Fruit fly (Drosophila melanogaster) whole organism, embryonic: ENCODE results near the gene Pex10.
A peak's percentile ranks its signal among the peaks of the same experiment; 100 is the strongest.

Experiments
- CG11456 ChIP-seq: fragments of 200-800 bp; sonication (Bioruptor generic); IDR thresholded peaks from 3 replicates; pipeline ENCODE4 v1.3.6; 2022; ENCODE audit warnings: missing biosample characterization, missing genetic modification characterization
- CG11723 ChIP-seq: fragments of 200-800 bp; sonication (Bioruptor generic); optimal IDR thresholded peaks from 2 replicates; lab custom pipeline; 2017; ENCODE audit warnings: missing biosample characterization, mild to moderate bottlenecking, missing genetic modification characterization
- CG12071 ChIP-seq: fragments of 200-800 bp; sonication (Bioruptor generic); optimal IDR thresholded peaks from 3 replicates; lab custom pipeline; 2018; ENCODE audit warnings: missing biosample characterization, mild to moderate bottlenecking, missing genetic modification characterization
- CG12299 ChIP-seq: fragments of 200-800 bp; sonication (Bioruptor generic); optimal IDR thresholded peaks from 2 replicates; lab custom pipeline; 2018; ENCODE audit warnings: missing biosample characterization, mild to moderate bottlenecking, missing genetic modification characterization
- CG12769 ChIP-seq: fragments of 200-800 bp; sonication (Bioruptor generic); optimal IDR thresholded peaks from 2 replicates; lab custom pipeline; 2019; ENCODE audit warnings: missing biosample characterization, mild to moderate bottlenecking, missing genetic modification characterization, moderate library complexity
- CG1602 ChIP-seq: fragments of 200-800 bp; sonication (Bioruptor generic); optimal IDR thresholded peaks from 3 replicates; lab custom pipeline; 2016; ENCODE audit warnings: missing biosample characterization, missing genetic modification characterization
- CG18262 ChIP-seq: fragments of 200-800 bp; optimal IDR thresholded peaks from 3 replicates; lab custom pipeline; 2019; ENCODE audit warnings: missing biosample characterization, mild to moderate bottlenecking, missing genetic modification characterization, moderate library complexity
- CG30403 ChIP-seq: fragments of 200-800 bp; sonication (Bioruptor generic); optimal IDR thresholded peaks from 3 replicates; lab custom pipeline; 2016; ENCODE audit warnings: missing biosample characterization, missing genetic modification characterization
- CG31224 ChIP-seq: fragments of 200-800 bp; sonication (Bioruptor generic); IDR thresholded peaks from 2 replicates; pipeline ENCODE4 v1.3.6; 2022; ENCODE audit warnings: missing biosample characterization, missing genetic modification characterization
- CG3163 ChIP-seq: fragments of 200-800 bp; sonication (Bioruptor generic); optimal IDR thresholded peaks from 3 replicates; lab custom pipeline; 2016; ENCODE audit warnings: missing biosample characterization, missing genetic modification characterization
- CG32532 ChIP-seq: fragments of 200-800 bp; sonication (Bioruptor generic); IDR thresholded peaks from 2 replicates; pipeline ENCODE4 v1.3.6; 2022; ENCODE audit warnings: missing biosample characterization, missing genetic modification characterization
- CG3281 ChIP-seq: fragments of 200-800 bp; sonication (Bioruptor generic); optimal IDR thresholded peaks from 3 replicates; lab custom pipeline; 2017; ENCODE audit warnings: missing biosample characterization, mild to moderate bottlenecking, missing genetic modification characterization
- CG34376 ChIP-seq: fragments of 200-800 bp; sonication (Bioruptor generic); optimal IDR thresholded peaks from 2 replicates; lab custom pipeline; 2018; ENCODE audit warnings: missing biosample characterization, mild to moderate bottlenecking, missing genetic modification characterization
- CG3847 ChIP-seq: fragments of 200-800 bp; sonication (Bioruptor generic); IDR thresholded peaks from 2 replicates; pipeline ENCODE4 v1.3.6; 2022; ENCODE audit warnings: missing biosample characterization, missing genetic modification characterization
- CG4328 ChIP-seq: fragments of 200-800 bp; sonication (Bioruptor generic); optimal IDR thresholded peaks from 3 replicates; lab custom pipeline; 2017; ENCODE audit warnings: missing biosample characterization, missing genetic modification reagents, missing genetic modification characterization
- CG6813 ChIP-seq: fragments of 200-800 bp; sonication (Bioruptor generic); optimal IDR thresholded peaks from 2 replicates; lab custom pipeline; 2017; ENCODE audit warnings: missing biosample characterization, missing genetic modification characterization, mild to moderate bottlenecking, moderate library complexity, missing genetic modification reagents
- CG7556 ChIP-seq: fragments of 200-800 bp; sonication (Bioruptor generic); optimal IDR thresholded peaks from 2 replicates; lab custom pipeline; 2017; ENCODE audit warnings: missing biosample characterization, mild to moderate bottlenecking, missing genetic modification characterization
- CG7963 ChIP-seq: fragments of 200-800 bp; sonication (Bioruptor generic); IDR thresholded peaks from 3 replicates; pipeline ENCODE4 v1.3.6; 2022; ENCODE audit warnings: missing biosample characterization, missing genetic modification characterization; ENCODE audit not compliant: partially characterized antibody
- D19A ChIP-seq: fragments of 200-800 bp; optimal IDR thresholded peaks from 3 replicates; lab custom pipeline; 2019; ENCODE audit warnings: missing biosample characterization, mild to moderate bottlenecking, missing genetic modification characterization, moderate library complexity
- D19B ChIP-seq: fragments of 200-800 bp; sonication (Bioruptor generic); optimal IDR thresholded peaks from 2 replicates; lab custom pipeline; 2017; ENCODE audit warnings: missing biosample characterization, mild to moderate bottlenecking, missing genetic modification characterization
- Dll ChIP-seq: fragments of 200-800 bp; sonication (Bioruptor generic); IDR thresholded peaks from 4 replicates; pipeline ENCODE4 v1.3.6; 2022; ENCODE audit warnings: missing biosample characterization, missing genetic modification characterization; ENCODE audit not compliant: partially characterized antibody
- Ets97D ChIP-seq: fragments of 200-800 bp; sonication (Bioruptor generic); optimal IDR thresholded peaks from 3 replicates; lab custom pipeline; 2016; ENCODE audit warnings: missing biosample characterization, missing genetic modification characterization
- Hmr ChIP-seq: fragments of 200-800 bp; sonication (Bioruptor generic); optimal IDR thresholded peaks from 3 replicates; lab custom pipeline; 2017; ENCODE audit warnings: mild to moderate bottlenecking, missing biosample characterization, missing genetic modification reagents, missing genetic modification characterization
- Kr ChIP-seq: fragments of 200-800 bp; sonication (Bioruptor generic); optimal IDR thresholded peaks from 2 replicates; lab custom pipeline; 2017; ENCODE audit warnings: missing biosample characterization, mild to moderate bottlenecking, missing genetic modification characterization
- Max ChIP-seq: fragments of 200-800 bp; sonication (Bioruptor generic); optimal IDR thresholded peaks from 2 replicates; lab custom pipeline; 2016; ENCODE audit warnings: missing biosample characterization, mild to moderate bottlenecking, missing genetic modification characterization
- Mrtf ChIP-seq: fragments of 200-800 bp; sonication (Bioruptor generic); IDR thresholded peaks from 3 replicates; pipeline ENCODE4 v1.3.6; 2022; ENCODE audit warnings: missing biosample characterization, missing genetic modification characterization
- NC2β ChIP-seq: fragments of 200-800 bp; sonication (Bioruptor generic); optimal IDR thresholded peaks from 2 replicates; lab custom pipeline; 2016; ENCODE audit warnings: missing biosample characterization, missing genetic modification characterization
- PHDP ChIP-seq: fragments of 200-800 bp; sonication (Bioruptor generic); optimal IDR thresholded peaks from 3 replicates; lab custom pipeline; 2018; ENCODE audit warnings: missing biosample characterization, mild to moderate bottlenecking, missing genetic modification characterization, moderate library complexity
- Sin3A ChIP-seq: fragments of >200 bp; optimal IDR thresholded peaks from 2 replicates; lab custom pipeline; 2018
- amos ChIP-seq: fragments of 200-800 bp; sonication (Bioruptor generic); IDR thresholded peaks from 2 replicates; pipeline ENCODE4 v1.3.6; 2022; ENCODE audit warnings: missing biosample characterization, missing genetic modification characterization; ENCODE audit not compliant: partially characterized antibody
- cg ChIP-seq: fragments of 200-800 bp; sonication (Bioruptor generic); optimal IDR thresholded peaks from 3 replicates; lab custom pipeline; 2019; ENCODE audit warnings: missing biosample characterization, mild to moderate bottlenecking, missing genetic modification characterization, moderate library complexity
- chn ChIP-seq: fragments of 200-800 bp; sonication (Bioruptor generic); optimal IDR thresholded peaks from 2 replicates; lab custom pipeline; 2016; ENCODE audit warnings: missing biosample characterization, missing genetic modification characterization
- corto ChIP-seq: fragments of 200-800 bp; sonication (Bioruptor generic); optimal IDR thresholded peaks from 2 replicates; lab custom pipeline; 2016; ENCODE audit warnings: missing biosample characterization, mild to moderate bottlenecking, missing genetic modification characterization, moderate library complexity
- dmrt99B ChIP-seq: fragments of 200-800 bp; sonication (Bioruptor generic); optimal IDR thresholded peaks from 2 replicates; lab custom pipeline; 2018; ENCODE audit warnings: missing biosample characterization, mild to moderate bottlenecking, missing genetic modification characterization, moderate library complexity
- dpn ChIP-seq, 2 experiments: fragments of 200-800 bp; sonication (Bioruptor generic); optimal IDR thresholded peaks; 3 replicates each; lab custom pipeline; 2016; ENCODE audit warnings: missing biosample characterization in 2 of 2, missing genetic modification characterization in 2 of 2
- eve ChIP-seq, 2 experiments: fragments of >200 bp; optimal IDR thresholded peaks; 2 replicates each; lab custom pipeline; 2017; ENCODE audit warnings: missing biosample characterization in 2 of 2, missing genetic modification characterization in 2 of 2
- fd102C ChIP-seq: fragments of 200-800 bp; sonication (Bioruptor generic); optimal IDR thresholded peaks from 2 replicates; lab custom pipeline; 2018; ENCODE audit warnings: missing biosample characterization, mild to moderate bottlenecking, missing genetic modification characterization, moderate library complexity
- fd3F ChIP-seq: fragments of 200-800 bp; sonication (Bioruptor generic); optimal IDR thresholded peaks from 2 replicates; lab custom pipeline; 2018; ENCODE audit warnings: missing biosample characterization, mild to moderate bottlenecking, missing genetic modification characterization, moderate library complexity
- gro ChIP-seq: fragments of 200-800 bp; sonication (Bioruptor generic); optimal IDR thresholded peaks from 2 replicates; lab custom pipeline; 2016; ENCODE audit warnings: missing biosample characterization, missing genetic modification characterization
- gsb ChIP-seq: fragments of 200-800 bp; sonication (Bioruptor generic); IDR thresholded peaks from 2 replicates; pipeline ENCODE4 v1.3.6; 2022; ENCODE audit warnings: missing biosample characterization, missing genetic modification characterization
- jigr1 ChIP-seq: fragments of 200-800 bp; sonication (Bioruptor generic); IDR thresholded peaks from 3 replicates; pipeline ENCODE4 v1.3.6; 2022; ENCODE audit warnings: missing biosample characterization, missing genetic modification characterization
- maf-S ChIP-seq: fragments of 200-800 bp; sonication (Bioruptor generic); optimal IDR thresholded peaks from 2 replicates; lab custom pipeline; 2016; ENCODE audit warnings: missing biosample characterization, missing genetic modification characterization
- mirr ChIP-seq: fragments of 200-800 bp; sonication (Bioruptor generic); optimal IDR thresholded peaks from 3 replicates; lab custom pipeline; 2018; ENCODE audit warnings: missing biosample characterization, mild to moderate bottlenecking, missing genetic modification characterization
- odd ChIP-seq: fragments of 200-800 bp; sonication (Bioruptor generic); optimal IDR thresholded peaks from 2 replicates; lab custom pipeline; 2017; ENCODE audit warnings: missing biosample characterization, mild to moderate bottlenecking, missing genetic modification characterization
- peb ChIP-seq: fragments of 200-800 bp; sonication (Bioruptor generic); IDR thresholded peaks from 2 replicates; pipeline ENCODE4 v1.3.6; 2022; ENCODE audit warnings: missing biosample characterization, missing genetic modification characterization
- prd ChIP-seq, 3 experiments: fragments of >200 bp in 2 of 3; fragments of 200-800 bp in 1 of 3; sonication (Bioruptor generic) in 1 of 3; optimal IDR thresholded peaks in 2 of 3; IDR thresholded peaks in 1 of 3; 2 replicates in 2 of 3; 3 replicates in 1 of 3; pipeline versions ENCODE4 v1.3.6 to Lab custom; 2017 to 2022; ENCODE audit warnings: missing biosample characterization in 1 of 3, missing genetic modification characterization in 1 of 3
- ro ChIP-seq: fragments of 200-800 bp; sonication (Bioruptor generic); IDR thresholded peaks from 2 replicates; pipeline ENCODE4 v1.3.6; 2022; ENCODE audit warnings: missing biosample characterization, missing genetic modification characterization
- twi ChIP-seq: fragments of 200-800 bp; optimal IDR thresholded peaks from 2 replicates; lab custom pipeline; 2019; ENCODE audit warnings: missing biosample characterization, mild to moderate bottlenecking, missing genetic modification characterization, moderate library complexity
- wdn ChIP-seq: fragments of 200-800 bp; sonication (Bioruptor generic); IDR thresholded peaks from 2 replicates; pipeline ENCODE4 v1.3.6; 2022; ENCODE audit warnings: missing biosample characterization, missing genetic modification characterization

The Pex10 gene

dm6 chr3L:1569162-1569965, 11.3 kb downstream of the Pex10 start, which contains the start of gene Tmep (continued):
- TF ChIP-seq dpn (GFP tag; optimal IDR thresholded peaks at IDR 0.05; lab: Kevin White, UChicago) (no peak), PHDP (tag; lab: Kevin White, UChicago) (no peak), CG30403 (no peak), chn (GFP tag; lab: Kevin White, UChicago) (no peak), CG11723 (GFP tag; lab: Kevin White, UChicago) (no peak), CG4328 (GFP tag; lab: Kevin White, UChicago) (no peak), CG6813 (no peak), peb (no peak), CG3847 (no peak), CG12299 (tag; lab: Kevin White, UChicago) (no peak), CG12769 (tag; lab: Kevin White, UChicago) (no peak), CG7556 (GFP tag; lab: Kevin White, UChicago) (no peak), D19B (GFP tag; lab: Kevin White, UChicago) (no peak), CG11456 (GFP tag; lab: Robert Waterston, UW) (no peak), eve (GFP tag; optimal IDR thresholded peaks at IDR 0.05; lab: Kevin White, UChicago) (no peak), CG34376 (peak; percentile 53), Ets97D (GFP tag; lab: Kevin White, UChicago) (peak; percentile 3), CG3281 (GFP tag; lab: Kevin White, UChicago) (peak; percentile 17), CG18262 (no peak), CG12071 (GFP tag; lab: Kevin White, UChicago) (no peak), gsb (GFP tag; lab: Robert Waterston, UW) (no peak), twi (no peak), dmrt99B (no peak), CG1602 (GFP tag; lab: Kevin White, UChicago) (no peak), CG3163 (peak; percentile 8), wdn (GFP tag; lab: Robert Waterston, UW) (no peak), CG32532 (GFP tag; lab: Robert Waterston, UW) (0 out of 2 replicates have a peak, but pooled peaks have one; percentile 19), Kr (GFP tag; lab: Kevin White, UChicago) (no peak), Hmr (no peak), ro (GFP tag; lab: Robert Waterston, UW) (no peak), odd (GFP tag; lab: Kevin White, UChicago) (no peak), Mrtf (GFP tag; lab: Robert Waterston, UW) (no peak), Sin3A (lab: Kevin White, UChicago) (no peak), fd3F (GFP tag; lab: Kevin White, UChicago) (no peak), corto (GFP tag; lab: Kevin White, UChicago) (no peak), CG7963 (GFP tag; lab: Robert Waterston, UW) (no peak), maf-S (no peak), Dll (GFP tag; lab: Robert Waterston, UW) (no peak), gro (GFP tag; lab: Kevin White, UChicago) (no peak), NC2β (GFP tag; lab: Kevin White, UChicago) (no peak), mirr (GFP tag; lab: Kevin White, UChicago) (peak; percentile 28), fd102C (GFP tag; lab: Kevin White, UChicago) (no peak), prd (optimal IDR thresholded peaks at IDR 0.05; lab: Kevin White, UChicago) (no peak), prd (GFP tag; IDR thresholded peaks at IDR 0.05; lab: Robert Waterston, UW) (no peak), cg (peak; percentile 76), amos (GFP tag; lab: Robert Waterston, UW) (peak; percentile 33; the same call in 1 of the 2 replicates), Max (GFP tag; lab: Kevin White, UChicago) (no peak), CG31224 (GFP tag; lab: Robert Waterston, UW) (no peak), D19A (tag; lab: Kevin White, UChicago) (no peak), jigr1 (no peak)
- TF ChIP-seq, all 482 proteins: peak for 29
